Fruit fly (Drosophila melanogaster) whole organism, embryonic: ENCODE results near the gene egh.

Experiments
- Bteb2 ChIP-seq: fragments of 200-800 bp; sonication (Bioruptor generic); optimal IDR thresholded peaks from 2 replicates; lab custom pipeline; 2016; ENCODE audit warnings: missing biosample characterization, missing genetic modification characterization
- CG13424 ChIP-seq: fragments of 200-800 bp; sonication (Bioruptor generic); optimal IDR thresholded peaks from 2 replicates; lab custom pipeline; 2019; ENCODE audit warnings: missing biosample characterization, mild to moderate bottlenecking, missing genetic modification characterization, moderate library complexity
- CG14667 ChIP-seq: fragments of 200-800 bp; sonication (Bioruptor generic); IDR thresholded peaks from 2 replicates; pipeline ENCODE4 v1.3.6; 2022; ENCODE audit warnings: missing biosample characterization, missing genetic modification characterization
- CG1647 ChIP-seq: fragments of 200-800 bp; sonication (Bioruptor generic); optimal IDR thresholded peaks from 3 replicates; lab custom pipeline; 2016; ENCODE audit warnings: missing biosample characterization, missing genetic modification characterization
- CG16813 ChIP-seq: fragments of 200-800 bp; sonication (Bioruptor generic); IDR thresholded peaks from 3 replicates; pipeline ENCODE4 v1.3.6; 2022; ENCODE audit warnings: missing biosample characterization, missing genetic modification characterization; ENCODE audit not compliant: partially characterized antibody
- CG2116 ChIP-seq: fragments of 200-800 bp; sonication (Bioruptor generic); optimal IDR thresholded peaks from 3 replicates; lab custom pipeline; 2018; ENCODE audit warnings: missing biosample characterization, mild to moderate bottlenecking, missing genetic modification characterization
- CG2712 ChIP-seq: fragments of 200-800 bp; optimal IDR thresholded peaks from 3 replicates; lab custom pipeline; 2019; ENCODE audit warnings: missing biosample characterization, mild to moderate bottlenecking, missing genetic modification characterization, moderate library complexity
- CG2889 ChIP-seq: fragments of 200-800 bp; sonication (Bioruptor generic); IDR thresholded peaks from 3 replicates; pipeline ENCODE4 v1.3.6; 2022; ENCODE audit warnings: missing biosample characterization, missing genetic modification characterization
- CG4404 ChIP-seq: fragments of 200-800 bp; sonication (Bioruptor generic); IDR thresholded peaks from 2 replicates; pipeline ENCODE4 v1.3.6; 2022; ENCODE audit warnings: missing biosample characterization, missing genetic modification characterization
- CG4820 ChIP-seq: fragments of 200-800 bp; sonication (Bioruptor generic); optimal IDR thresholded peaks from 3 replicates; lab custom pipeline; 2016; ENCODE audit warnings: missing biosample characterization, missing genetic modification characterization
- CG6654 ChIP-seq: fragments of 200-800 bp; sonication (Bioruptor generic); optimal IDR thresholded peaks from 2 replicates; lab custom pipeline; 2017; ENCODE audit warnings: missing biosample characterization, mild to moderate bottlenecking, missing genetic modification characterization
- CG6791 ChIP-seq: fragments of 200-800 bp; sonication (Bioruptor generic); IDR thresholded peaks from 3 replicates; pipeline ENCODE4 v1.3.6; 2022; ENCODE audit warnings: missing biosample characterization, missing genetic modification characterization; ENCODE audit not compliant: partially characterized antibody
- CG7372 ChIP-seq: fragments of 200-800 bp; sonication (Bioruptor generic); IDR thresholded peaks from 2 replicates; pipeline ENCODE4 v1.3.6; 2022; ENCODE audit warnings: missing biosample characterization, missing genetic modification characterization
- CG8478 ChIP-seq: fragments of >200 bp; optimal IDR thresholded peaks from 2 replicates; lab custom pipeline; 2018
- CG8924 ChIP-seq: fragments of 200-800 bp; optimal IDR thresholded peaks from 3 replicates; lab custom pipeline; 2019; ENCODE audit warnings: missing biosample characterization, mild to moderate bottlenecking, missing genetic modification characterization, moderate library complexity
- CG9817 ChIP-seq: fragments of 200-800 bp; sonication (Bioruptor generic); optimal IDR thresholded peaks from 2 replicates; lab custom pipeline; 2018; ENCODE audit warnings: missing biosample characterization, mild to moderate bottlenecking, missing genetic modification characterization, moderate library complexity
- Dad ChIP-seq: fragments of 200-800 bp; sonication (Bioruptor generic); optimal IDR thresholded peaks from 3 replicates; lab custom pipeline; 2016; ENCODE audit warnings: missing biosample characterization, missing genetic modification characterization
- E2f2 ChIP-seq: fragments of 200-800 bp; sonication (Bioruptor generic); IDR thresholded peaks from 2 replicates; pipeline ENCODE4 v1.3.6; 2022; ENCODE audit warnings: missing biosample characterization, missing genetic modification characterization
- Lhr ChIP-seq: fragments of 200-800 bp; sonication (Bioruptor generic); optimal IDR thresholded peaks from 3 replicates; lab custom pipeline; 2017; ENCODE audit warnings: mild to moderate bottlenecking, missing biosample characterization, missing genetic modification reagents, missing genetic modification characterization
- Max ChIP-seq: fragments of 200-800 bp; sonication (Bioruptor generic); optimal IDR thresholded peaks from 2 replicates; lab custom pipeline; 2016; ENCODE audit warnings: missing biosample characterization, mild to moderate bottlenecking, missing genetic modification characterization
- Opbp ChIP-seq: fragments of 200-800 bp; sonication (Bioruptor generic); IDR thresholded peaks from 3 replicates; pipeline ENCODE4 v1.3.6; 2022; ENCODE audit warnings: missing biosample characterization, missing genetic modification characterization; ENCODE audit not compliant: partially characterized antibody
- Poxn ChIP-seq: fragments of 200-800 bp; sonication (Bioruptor generic); IDR thresholded peaks from 2 replicates; pipeline ENCODE4 v1.3.6; 2022; ENCODE audit warnings: missing biosample characterization, missing genetic modification characterization
- Sry-β ChIP-seq: fragments of 200-800 bp; sonication (Bioruptor generic); optimal IDR thresholded peaks from 2 replicates; lab custom pipeline; 2018; ENCODE audit warnings: missing biosample characterization, mild to moderate bottlenecking, missing genetic modification characterization, moderate library complexity
- Stat92E ChIP-seq, 3 experiments: fragments of >200 bp in 2 of 3; fragments of 200-800 bp in 1 of 3; sonication (Bioruptor generic) in 1 of 3; optimal IDR thresholded peaks; 2 replicates each; lab custom pipeline; 2017 to 2019; ENCODE audit warnings: missing biosample characterization in 3 of 3, missing genetic modification characterization in 3 of 3, mild to moderate bottlenecking in 1 of 3, moderate library complexity in 1 of 3
- Usf ChIP-seq: fragments of 200-800 bp; sonication (Bioruptor generic); optimal IDR thresholded peaks from 2 replicates; lab custom pipeline; 2017; ENCODE audit warnings: missing genotype, missing biosample characterization, missing genetic modification characterization
- Xrp1 ChIP-seq: fragments of 200-800 bp; sonication (Bioruptor generic); IDR thresholded peaks from 2 replicates; pipeline ENCODE4 v1.3.6; 2022; ENCODE audit warnings: missing biosample characterization, missing genetic modification characterization
- ara ChIP-seq: fragments of 200-800 bp; sonication (Bioruptor generic); IDR thresholded peaks from 2 replicates; pipeline ENCODE4 v1.3.6; 2022; ENCODE audit warnings: missing biosample characterization, missing genetic modification characterization
- cato ChIP-seq: fragments of 200-800 bp; sonication (Bioruptor generic); optimal IDR thresholded peaks from 2 replicates; lab custom pipeline; 2016; ENCODE audit warnings: missing biosample characterization, missing genetic modification characterization, borderline replicate concordance
- esg ChIP-seq: fragments of 200-800 bp; sonication (Bioruptor generic); conservative IDR thresholded peaks from 2 replicates; pipeline ENCODE4 v1.3.6; 2022; ENCODE audit warnings: missing biosample characterization, missing genetic modification characterization
- eyg ChIP-seq: fragments of 200-800 bp; sonication (Bioruptor generic); optimal IDR thresholded peaks from 3 replicates; lab custom pipeline; 2016; ENCODE audit warnings: missing biosample characterization, missing genetic modification characterization
- gcm2 ChIP-seq: fragments of 200-800 bp; sonication (Bioruptor generic); optimal IDR thresholded peaks from 2 replicates; lab custom pipeline; 2016; ENCODE audit warnings: missing biosample characterization, missing genetic modification characterization
- gfzf ChIP-seq: fragments of 200-800 bp; sonication (Bioruptor generic); optimal IDR thresholded peaks from 2 replicates; lab custom pipeline; 2016; ENCODE audit warnings: missing biosample characterization, mild to moderate bottlenecking, missing genetic modification characterization, moderate library complexity
- grau ChIP-seq: fragments of 200-800 bp; optimal IDR thresholded peaks from 3 replicates; lab custom pipeline; 2019; ENCODE audit warnings: missing biosample characterization, mild to moderate bottlenecking, missing genetic modification characterization, moderate library complexity
- hbn ChIP-seq: fragments of 200-800 bp; sonication (Bioruptor generic); IDR thresholded peaks from 2 replicates; pipeline ENCODE4 v1.3.6; 2022; ENCODE audit warnings: missing biosample characterization, missing genetic modification characterization; ENCODE audit not compliant: partially characterized antibody
- hth ChIP-seq: fragments of >200 bp; optimal IDR thresholded peaks from 2 replicates; lab custom pipeline; 2017; ENCODE audit warnings: inconsistent platforms
- inv ChIP-seq: fragments of 200-800 bp; sonication (Bioruptor generic); IDR thresholded peaks from 2 replicates; pipeline ENCODE4 v1.3.6; 2022; ENCODE audit warnings: missing biosample characterization, missing genetic modification characterization; ENCODE audit not compliant: partially characterized antibody
- lbe ChIP-seq: fragments of 200-800 bp; sonication (Bioruptor generic); optimal IDR thresholded peaks from 2 replicates; lab custom pipeline; 2016; ENCODE audit warnings: missing biosample characterization, mild to moderate bottlenecking, missing genetic modification characterization
- lmd ChIP-seq: fragments of 200-800 bp; sonication (Bioruptor generic); IDR thresholded peaks from 2 replicates; pipeline ENCODE4 v1.3.6; 2022; ENCODE audit warnings: missing biosample characterization, missing genetic modification characterization
- nom ChIP-seq: fragments of 200-800 bp; sonication (Bioruptor generic); optimal IDR thresholded peaks from 2 replicates; lab custom pipeline; 2017; ENCODE audit warnings: missing biosample characterization, missing genetic modification characterization, mild to moderate bottlenecking, moderate library complexity, missing genetic modification reagents
- pfk ChIP-seq: fragments of 200-800 bp; sonication (Bioruptor generic); optimal IDR thresholded peaks from 2 replicates; lab custom pipeline; 2018; ENCODE audit warnings: missing biosample characterization, mild to moderate bottlenecking, missing genetic modification characterization, moderate library complexity
- phol ChIP-seq: fragments of 200-800 bp; sonication (Bioruptor generic); optimal IDR thresholded peaks from 3 replicates; lab custom pipeline; 2018; ENCODE audit warnings: missing biosample characterization, mild to moderate bottlenecking, missing genetic modification characterization, moderate library complexity
- sd ChIP-seq: fragments of 200-800 bp; sonication (Bioruptor generic); optimal IDR thresholded peaks from 3 replicates; lab custom pipeline; 2018; ENCODE audit warnings: missing biosample characterization, mild to moderate bottlenecking, missing genetic modification characterization, moderate library complexity
- sqz ChIP-seq: fragments of 200-800 bp; sonication (Bioruptor generic); optimal IDR thresholded peaks from 3 replicates; lab custom pipeline; 2018; ENCODE audit warnings: missing biosample characterization, mild to moderate bottlenecking, missing genetic modification characterization
- ssp ChIP-seq: fragments of 200-800 bp; sonication (Bioruptor generic); IDR thresholded peaks from 2 replicates; pipeline ENCODE4 v1.3.6; 2022; ENCODE audit warnings: missing biosample characterization, missing genetic modification characterization
- stc ChIP-seq: fragments of 200-800 bp; sonication (Bioruptor generic); IDR thresholded peaks from 2 replicates; pipeline ENCODE4 v1.3.6; 2022; ENCODE audit warnings: missing biosample characterization, missing genetic modification characterization
- tin ChIP-seq: fragments of 200-800 bp; sonication (Bioruptor generic); optimal IDR thresholded peaks from 3 replicates; lab custom pipeline; 2016; ENCODE audit warnings: missing biosample characterization, missing genetic modification characterization
- unc-4 ChIP-seq: fragments of 200-800 bp; sonication (Bioruptor generic); IDR thresholded peaks from 2 replicates; pipeline ENCODE4 v1.3.6; 2022; ENCODE audit warnings: missing biosample characterization, missing genetic modification characterization; ENCODE audit not compliant: partially characterized antibody
- wek ChIP-seq: fragments of 200-800 bp; sonication (Bioruptor generic); optimal IDR thresholded peaks from 3 replicates; lab custom pipeline; 2018; ENCODE audit warnings: missing biosample characterization, mild to moderate bottlenecking, missing genetic modification characterization, moderate library complexity
- wor ChIP-seq: fragments of 200-800 bp; sonication (Bioruptor generic); IDR thresholded peaks from 2 replicates; pipeline ENCODE4 v1.3.6; 2022; ENCODE audit warnings: missing biosample characterization, missing genetic modification characterization

The egh gene

dm6 chrX:2633847-2634776 is 45.8 kb downstream of the egh start, which contains the start of gene sgg (continued):
- TF ChIP-seq CG2116 (GFP tag; lab: Kevin White, UChicago) (peak; percentile 47), gcm2 (GFP tag; lab: Kevin White, UChicago) (no peak), Opbp (0 out of 3 replicates have a peak, but pooled peaks have one; percentile 17), unc-4 (GFP tag; lab: Robert Waterston, UW) (peak; percentile 29; the same call in 1 of the 2 replicates), pfk (GFP tag; lab: Kevin White, UChicago) (peak; percentile 79), Max (no peak), Bteb2 (no peak), CG6791 (GFP tag; lab: Robert Waterston, UW) (peak; percentile 44), ara (GFP tag; lab: Robert Waterston, UW) (peak; percentile 20; the same call in 1 of the 2 replicates), CG2712 (tag; lab: Kevin White, UChicago) (peak; percentile 2), CG7372 (GFP tag; lab: Robert Waterston, UW) (no peak), CG8924 (tag; lab: Kevin White, UChicago) (peak; percentile 25), Sry-β (GFP tag; lab: Kevin White, UChicago) (no peak), cato (GFP tag; lab: Kevin White, UChicago) (no peak), tin (GFP tag; lab: Kevin White, UChicago) (no peak), Poxn (GFP tag; lab: Robert Waterston, UW) (no peak), Lhr (GFP tag; lab: Kevin White, UChicago) (peak; percentile 53), CG8478 (peak; percentile 93), sd (tag; lab: Kevin White, UChicago) (peak; percentile 21), CG16813 (GFP tag; lab: Robert Waterston, UW) (no peak), CG6654 (no peak), eyg (GFP tag; lab: Kevin White, UChicago) (no peak), CG4404 (GFP tag; lab: Robert Waterston, UW) (no peak), stc (GFP tag; lab: Robert Waterston, UW) (no peak), lmd (GFP tag; lab: Robert Waterston, UW) (no peak), CG2889 (no peak), grau (tag; lab: Kevin White, UChicago) (peak; percentile 6), hth (lab: Kevin White, UChicago) (no peak), inv (GFP tag; lab: Robert Waterston, UW) (no peak), Stat92E (GFP tag; optimal IDR thresholded peaks at IDR 0.05; lab: Kevin White, UChicago) (no peak), Xrp1 (GFP tag; lab: Robert Waterston, UW) (no peak), nom (GFP tag; lab: Kevin White, UChicago) (no peak), CG14667 (GFP tag; lab: Robert Waterston, UW) (no peak), CG1647 (GFP tag; lab: Kevin White, UChicago) (no peak), phol (tag; lab: Kevin White, UChicago) (peak; percentile 53), CG9817 (tag; lab: Kevin White, UChicago) (no peak), esg (GFP tag; lab: Robert Waterston, UW) (no peak), hbn (GFP tag; lab: Robert Waterston, UW) (no peak), gfzf (GFP tag; lab: Kevin White, UChicago) (peak; percentile 89), sqz (GFP tag; lab: Kevin White, UChicago) (peak; percentile 77), ssp (no peak), Dad (GFP tag; lab: Kevin White, UChicago) (no peak), wek (GFP tag; lab: Kevin White, UChicago) (no peak), Usf (no peak), CG4820 (GFP tag; lab: Kevin White, UChicago) (no peak), CG13424 (no peak), lbe (GFP tag; lab: Kevin White, UChicago) (peak; percentile 2), wor (GFP tag; lab: Robert Waterston, UW) (no peak), E2f2 (GFP tag; lab: Robert Waterston, UW) (0 out of 2 replicates have a peak, but pooled peaks have one; percentile 10)
